Worm (Caenorhabditis elegans) whole organism, mixed stage, embryonic: ENCODE results near the gene W05E10.5.

Source experiments
- ces-1 ChIP-seq: fragments of 150-350 bp; optimal IDR thresholded peaks from 2 replicates; lab custom pipeline; 2014; ENCODE audit warnings: missing biosample characterization, missing genetic modification reagents, missing genetic modification characterization
- lsy-2 ChIP-seq: fragments of 150-350 bp; optimal IDR thresholded peaks from 2 replicates; lab custom pipeline; 2014; ENCODE audit warnings: missing biosample characterization, missing genetic modification characterization
- nhr-12 ChIP-seq: fragments of 150-350 bp; optimal IDR thresholded peaks from 2 replicates; lab custom pipeline; 2014; ENCODE audit warnings: missing biosample characterization, missing genetic modification characterization
- nhr-2 ChIP-seq: fragments of 150-350 bp; optimal IDR thresholded peaks from 2 replicates; lab custom pipeline; 2014; ENCODE audit warnings: missing biosample characterization, missing genetic modification characterization
- nhr-237 ChIP-seq: fragments of 150-350 bp; optimal IDR thresholded peaks from 2 replicates; lab custom pipeline; 2014; ENCODE audit warnings: missing biosample characterization, missing genetic modification characterization
- nhr-28 ChIP-seq: fragments of 150-350 bp; optimal IDR thresholded peaks from 2 replicates; lab custom pipeline; 2014; ENCODE audit warnings: missing biosample characterization, missing genetic modification characterization
- sem-2 ChIP-seq: fragments of 200-800 bp; sonication (Bioruptor generic); optimal IDR thresholded peaks from 2 replicates; lab custom pipeline; 2018; ENCODE audit warnings: mild to moderate bottlenecking, missing genetic modification characterization, missing compliant biosample characterization
- snpc-4 ChIP-seq: fragments of 150-350 bp; optimal IDR thresholded peaks from 2 replicates; lab custom pipeline; 2014; ENCODE audit warnings: missing biosample characterization, missing genetic modification characterization
- unc-39 ChIP-seq: fragments of 150-350 bp; optimal IDR thresholded peaks from 2 replicates; lab custom pipeline; 2014; ENCODE audit warnings: missing biosample characterization, missing genetic modification characterization
- unc-62 ChIP-seq: fragments of 150-350 bp; optimal IDR thresholded peaks from 2 replicates; lab custom pipeline; 2014; ENCODE audit warnings: missing biosample characterization, missing genetic modification reagents, missing genetic modification characterization

- no peak for TF ChIP-seq sem-2 (GFP tag; lab: Kevin White, UChicago)
- TF ChIP-seq lsy-2 (tag; lab: Kevin White, UChicago) = no peak
- TF ChIP-seq nhr-28 (tag; lab: Kevin White, UChicago) = no peak
- no peak for TF ChIP-seq ces-1 (GFP tag; lab: Kevin White, UChicago)
- no peak for TF ChIP-seq unc-62 (GFP tag; lab: Kevin White, UChicago)
- no peak for TF ChIP-seq unc-39
- no peak for TF ChIP-seq nhr-2
- no peak for TF ChIP-seq nhr-237
- no peak for TF ChIP-seq nhr-12
- TF ChIP-seq snpc-4 (tag; lab: Kevin White, UChicago) = no peak
Measured at ce11 chrV:11672497-11672896, 23.0 kb downstream of the W05E10.5 start, which contains the start of gene lgc-44.
